Worm (Caenorhabditis elegans) whole organism, early embryonic: Measurements from ENCODE around the gene acs-3.

ENCODE experiments used
- F13C5.2 ChIP-seq: sonication (generic microtip); optimal IDR thresholded peaks from 2 replicates; lab custom pipeline; 2017; ENCODE audit warnings: mild to moderate bottlenecking, missing genetic modification characterization, inconsistent platforms, missing compliant biosample characterization
- aly-1 ChIP-seq: sonication (generic microtip); optimal IDR thresholded peaks from 2 replicates; lab custom pipeline; 2016; ENCODE audit warnings: missing genetic modification characterization, missing compliant biosample characterization
- ama-1 ChIP-seq: fragments of 150-350 bp; optimal IDR thresholded peaks from 2 replicates; lab custom pipeline; 2014
- ceh-13 ChIP-seq: fragments of 200-800 bp; sonication (Bioruptor generic); optimal IDR thresholded peaks from 2 replicates; lab custom pipeline; 2018; ENCODE audit warnings: mild to moderate bottlenecking, missing genetic modification characterization, missing compliant biosample characterization
- hmbx-1 ChIP-seq: sonication (generic microtip); optimal IDR thresholded peaks from 2 replicates; lab custom pipeline; 2016; ENCODE audit warnings: mild to moderate bottlenecking, missing genetic modification characterization, missing compliant biosample characterization
- scrt-1 ChIP-seq: fragments of 200-800 bp; sonication (Bioruptor generic); IDR thresholded peaks from 2 replicates; pipeline ENCODE4 v1.3.6; 2022; ENCODE audit warnings: missing genetic modification characterization, missing compliant biosample characterization
- sea-1 ChIP-seq: fragments of 200-800 bp; sonication (Bioruptor generic); conservative IDR thresholded peaks from 2 replicates; pipeline ENCODE4 v1.3.6; 2022; ENCODE audit warnings: missing genetic modification characterization, missing compliant biosample characterization
- tbx-11 ChIP-seq: fragments of 200-800 bp; sonication (Bioruptor generic); IDR thresholded peaks from 2 replicates; pipeline ENCODE4 v1.3.6; 2022; ENCODE audit warnings: missing genetic modification characterization, missing compliant biosample characterization
- tbx-37 ChIP-seq: fragments of 200-800 bp; sonication (Bioruptor generic); conservative IDR thresholded peaks from 2 replicates; pipeline ENCODE4 v1.3.6; 2022; ENCODE audit warnings: missing genetic modification reagents, missing genetic modification characterization, missing compliant biosample characterization

DNA sequence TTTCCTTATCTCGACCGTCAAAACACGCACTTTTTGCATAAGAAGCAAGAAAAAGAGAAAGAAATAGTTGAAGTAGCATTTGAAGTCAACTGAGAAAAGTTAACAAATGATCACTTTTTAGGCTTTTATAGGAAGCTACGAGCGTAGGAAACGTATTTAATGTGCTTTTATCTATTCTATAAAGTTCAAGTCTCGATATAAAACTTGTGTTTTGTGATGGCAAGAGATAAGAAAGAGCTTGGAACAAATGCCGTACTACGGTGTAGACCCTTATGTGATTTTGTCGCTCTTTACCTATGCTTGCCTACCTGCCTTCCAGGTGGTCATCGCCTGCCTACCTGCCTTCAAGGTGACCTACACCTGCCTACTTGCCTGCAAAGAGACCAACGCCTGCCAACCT lies 34.9 kb downstream of the acs-3 start, which contains the start of gene clec-206:
- TF ChIP-seq sea-1 (no peak), tbx-11 (GFP tag; lab: Robert Waterston, UW) (no peak), aly-1 (tag; lab: Kevin White, UChicago) (no peak), tbx-37 (GFP tag; lab: Robert Waterston, UW) (no peak), ceh-13 (GFP tag; lab: Kevin White, UChicago) (no peak), scrt-1 (GFP tag; lab: Robert Waterston, UW) (no peak), hmbx-1 (tag; lab: Kevin White, UChicago) (no peak), F13C5.2 (no peak), ama-1 (lab: Kevin White, UChicago) (no peak)
